Fruit fly (Drosophila melanogaster) whole organism, pupa: ENCODE data around the gene IA-2.

Experiments
- CG14655 ChIP-seq: fragments of 200-800 bp; sonication (Bioruptor generic); optimal IDR thresholded peaks from 3 replicates; lab custom pipeline; 2017; ENCODE audit warnings: mild to moderate bottlenecking, missing biosample characterization, missing genetic modification reagents, missing genetic modification characterization
- CG34367 ChIP-seq: fragments of 200-800 bp; sonication (Bioruptor generic); optimal IDR thresholded peaks from 2 replicates; lab custom pipeline; 2018; ENCODE audit warnings: missing biosample characterization, mild to moderate bottlenecking, missing genetic modification characterization
- CG8159 ChIP-seq: fragments of 200-800 bp; sonication (Bioruptor generic); optimal IDR thresholded peaks from 3 replicates; lab custom pipeline; 2018; ENCODE audit warnings: missing biosample characterization, mild to moderate bottlenecking, missing genetic modification characterization, moderate library complexity
- CG8301 ChIP-seq: fragments of 200-800 bp; sonication (Bioruptor generic); optimal IDR thresholded peaks from 2 replicates; lab custom pipeline; 2018; ENCODE audit warnings: missing biosample characterization, mild to moderate bottlenecking, missing genetic modification characterization
- Snoo ChIP-seq: fragments of 200-800 bp; sonication (Bioruptor generic); optimal IDR thresholded peaks from 3 replicates; lab custom pipeline; 2017; ENCODE audit warnings: missing biosample characterization, mild to moderate bottlenecking, missing genetic modification characterization, inconsistent platforms
- rn ChIP-seq: fragments of 200-800 bp; sonication (Bioruptor generic); IDR thresholded peaks from 2 replicates; pipeline ENCODE4 v1.3.6; 2022; ENCODE audit warnings: missing biosample characterization, missing genetic modification characterization

dm6 chr2L:974105-974504 lies 73.7 kb downstream of the IA-2 start:
- TF ChIP-seq rn (no peak), Snoo (tag; lab: Kevin White, UChicago) (no peak), CG8301 (tag; lab: Kevin White, UChicago) (no peak), CG14655 (no peak), CG8159 (no peak), CG34367 (tag; lab: Kevin White, UChicago) (no peak)
